Fruit fly (Drosophila melanogaster) whole organism, embryonic: ENCODE data around the gene CG46439.
A peak's percentile ranks its signal among the peaks of the same experiment; 100 is the strongest.

Experiments
- Asciz ChIP-seq: fragments of 200-800 bp; sonication (Bioruptor generic); optimal IDR thresholded peaks from 2 replicates; lab custom pipeline; 2017; ENCODE audit warnings: missing biosample characterization, mild to moderate bottlenecking, missing genetic modification characterization, missing genetic modification reagents
- CG10462 ChIP-seq: fragments of 200-800 bp; sonication (Bioruptor generic); optimal IDR thresholded peaks from 2 replicates; lab custom pipeline; 2016; ENCODE audit warnings: missing biosample characterization, missing genetic modification characterization
- CG11504 ChIP-seq: fragments of 200-800 bp; sonication (Bioruptor generic); optimal IDR thresholded peaks from 3 replicates; lab custom pipeline; 2019; ENCODE audit warnings: missing biosample characterization, mild to moderate bottlenecking, missing genetic modification characterization, moderate library complexity
- CG11560 ChIP-seq: fragments of 200-800 bp; sonication (Bioruptor generic); IDR thresholded peaks from 3 replicates; pipeline ENCODE4 v1.3.6; 2022; ENCODE audit warnings: missing biosample characterization, missing genetic modification characterization
- CG11695 ChIP-seq: fragments of 200-800 bp; sonication (Bioruptor generic); IDR thresholded peaks from 3 replicates; pipeline ENCODE4 v1.3.6; 2022; ENCODE audit warnings: missing biosample characterization, missing genetic modification characterization
- CG12219 ChIP-seq: fragments of 200-800 bp; sonication (Bioruptor generic); optimal IDR thresholded peaks from 3 replicates; lab custom pipeline; 2018; ENCODE audit warnings: missing biosample characterization, mild to moderate bottlenecking, missing genetic modification characterization
- CG12391 ChIP-seq: fragments of 200-800 bp; sonication (Bioruptor generic); optimal IDR thresholded peaks from 3 replicates; lab custom pipeline; 2018; ENCODE audit warnings: missing biosample characterization, mild to moderate bottlenecking, missing genetic modification characterization, moderate library complexity
- CG15479 ChIP-seq: fragments of 200-800 bp; sonication (Bioruptor generic); optimal IDR thresholded peaks from 3 replicates; lab custom pipeline; 2019; ENCODE audit warnings: missing biosample characterization, mild to moderate bottlenecking, missing genetic modification characterization, moderate library complexity
- CG18262 ChIP-seq: fragments of 200-800 bp; optimal IDR thresholded peaks from 3 replicates; lab custom pipeline; 2019; ENCODE audit warnings: missing biosample characterization, mild to moderate bottlenecking, missing genetic modification characterization, moderate library complexity
- CG2129 ChIP-seq: fragments of 200-800 bp; sonication (Bioruptor generic); IDR thresholded peaks from 2 replicates; pipeline ENCODE4 v1.3.6; 2022; ENCODE audit warnings: missing biosample characterization, missing genetic modification characterization; ENCODE audit not compliant: partially characterized antibody
- CG2199 ChIP-seq: fragments of 200-800 bp; sonication (Bioruptor generic); IDR thresholded peaks from 3 replicates; pipeline ENCODE4 v1.3.6; 2022; ENCODE audit warnings: missing biosample characterization, missing genetic modification characterization
- CG31224 ChIP-seq: fragments of 200-800 bp; sonication (Bioruptor generic); IDR thresholded peaks from 2 replicates; pipeline ENCODE4 v1.3.6; 2022; ENCODE audit warnings: missing biosample characterization, missing genetic modification characterization
- CG3407 ChIP-seq: fragments of 200-800 bp; sonication (Bioruptor generic); optimal IDR thresholded peaks from 2 replicates; lab custom pipeline; 2018; ENCODE audit warnings: missing biosample characterization, mild to moderate bottlenecking, missing genetic modification characterization
- CG4360 ChIP-seq: fragments of 200-800 bp; sonication (Bioruptor generic); IDR thresholded peaks from 2 replicates; pipeline ENCODE4 v1.3.6; 2022; ENCODE audit warnings: missing biosample characterization, missing genetic modification characterization
- CG7556 ChIP-seq: fragments of 200-800 bp; sonication (Bioruptor generic); optimal IDR thresholded peaks from 2 replicates; lab custom pipeline; 2017; ENCODE audit warnings: missing biosample characterization, mild to moderate bottlenecking, missing genetic modification characterization
- CG7987 ChIP-seq: fragments of 200-800 bp; sonication (Bioruptor generic); optimal IDR thresholded peaks from 2 replicates; lab custom pipeline; 2018; ENCODE audit warnings: missing biosample characterization, mild to moderate bottlenecking, missing genetic modification characterization, moderate library complexity
- CG8290 ChIP-seq, 3 experiments: fragments of 200-800 bp; sonication (Bioruptor generic); optimal IDR thresholded peaks; 2 replicates each; lab custom pipeline; 2016 to 2019; ENCODE audit warnings: missing biosample characterization in 3 of 3, missing genetic modification characterization in 3 of 3, mild to moderate bottlenecking in 2 of 3, moderate library complexity in 1 of 3
- Camta ChIP-seq: fragments of 200-800 bp; sonication (Bioruptor generic); optimal IDR thresholded peaks from 2 replicates; lab custom pipeline; 2016; ENCODE audit warnings: missing biosample characterization, missing genetic modification characterization
- Deaf1 ChIP-seq: fragments of 200-800 bp; optimal IDR thresholded peaks from 3 replicates; lab custom pipeline; 2019; ENCODE audit warnings: missing biosample characterization, mild to moderate bottlenecking, missing genetic modification characterization, moderate library complexity
- Drgx ChIP-seq: fragments of 200-800 bp; sonication (Bioruptor generic); IDR thresholded peaks from 2 replicates; pipeline ENCODE4 v1.3.6; 2022; ENCODE audit warnings: missing biosample characterization, missing genetic modification characterization
- E2f2 ChIP-seq: fragments of 200-800 bp; sonication (Bioruptor generic); IDR thresholded peaks from 2 replicates; pipeline ENCODE4 v1.3.6; 2022; ENCODE audit warnings: missing biosample characterization, missing genetic modification characterization
- Fer2 ChIP-seq: fragments of 200-800 bp; sonication (Bioruptor generic); optimal IDR thresholded peaks from 2 replicates; lab custom pipeline; 2018; ENCODE audit warnings: missing biosample characterization, mild to moderate bottlenecking, missing genetic modification characterization, moderate library complexity
- Hey ChIP-seq: fragments of 200-800 bp; sonication (Bioruptor generic); optimal IDR thresholded peaks from 3 replicates; lab custom pipeline; 2018; ENCODE audit warnings: missing biosample characterization, mild to moderate bottlenecking, missing genetic modification characterization
- MBD-R2 ChIP-seq: fragments of 200-800 bp; sonication (Bioruptor generic); IDR thresholded peaks from 2 replicates; pipeline ENCODE4 v1.3.6; 2022; ENCODE audit warnings: missing biosample characterization, missing genetic modification characterization
- NC2α ChIP-seq: fragments of 200-800 bp; sonication (Bioruptor generic); optimal IDR thresholded peaks from 2 replicates; lab custom pipeline; 2016; ENCODE audit warnings: missing biosample characterization, missing genetic modification characterization
- NC2β ChIP-seq: fragments of 200-800 bp; sonication (Bioruptor generic); optimal IDR thresholded peaks from 2 replicates; lab custom pipeline; 2016; ENCODE audit warnings: missing biosample characterization, missing genetic modification characterization
- NK7.1 ChIP-seq: fragments of 200-800 bp; sonication (Bioruptor generic); optimal IDR thresholded peaks from 3 replicates; lab custom pipeline; 2016; ENCODE audit warnings: missing biosample characterization, missing genetic modification characterization
- Oaz ChIP-seq: fragments of 200-800 bp; sonication (Bioruptor generic); IDR thresholded peaks from 2 replicates; pipeline ENCODE4 v1.3.6; 2022; ENCODE audit warnings: missing biosample characterization, missing genetic modification characterization
- Oli ChIP-seq: fragments of 200-800 bp; sonication (Bioruptor generic); optimal IDR thresholded peaks from 2 replicates; lab custom pipeline; 2018; ENCODE audit warnings: missing biosample characterization, mild to moderate bottlenecking, missing genetic modification characterization, moderate library complexity
- Side ChIP-seq: fragments of 200-800 bp; sonication (Bioruptor generic); optimal IDR thresholded peaks from 2 replicates; lab custom pipeline; 2016; ENCODE audit warnings: missing biosample characterization, missing genetic modification characterization
- Sry-β ChIP-seq: fragments of 200-800 bp; sonication (Bioruptor generic); optimal IDR thresholded peaks from 2 replicates; lab custom pipeline; 2018; ENCODE audit warnings: missing biosample characterization, mild to moderate bottlenecking, missing genetic modification characterization, moderate library complexity
- Sry-δ ChIP-seq: fragments of 200-800 bp; sonication (Bioruptor generic); optimal IDR thresholded peaks from 2 replicates; lab custom pipeline; 2016; ENCODE audit warnings: missing biosample characterization, missing genetic modification characterization
- Stat92E ChIP-seq, 3 experiments: fragments of >200 bp in 2 of 3; fragments of 200-800 bp in 1 of 3; sonication (Bioruptor generic) in 1 of 3; optimal IDR thresholded peaks; 2 replicates each; lab custom pipeline; 2017 to 2019; ENCODE audit warnings: missing biosample characterization in 3 of 3, missing genetic modification characterization in 3 of 3, mild to moderate bottlenecking in 1 of 3, moderate library complexity in 1 of 3
- abd-A ChIP-seq: fragments of 200-800 bp; sonication (Bioruptor generic); optimal IDR thresholded peaks from 3 replicates; lab custom pipeline; 2019; ENCODE audit warnings: missing biosample characterization, mild to moderate bottlenecking, missing genetic modification characterization, moderate library complexity
- ash1 ChIP-seq: fragments of 200-800 bp; sonication (Bioruptor generic); optimal IDR thresholded peaks from 2 replicates; lab custom pipeline; 2018; ENCODE audit warnings: missing biosample characterization, mild to moderate bottlenecking, missing genetic modification characterization
- bowl ChIP-seq: fragments of 200-800 bp; sonication (Bioruptor generic); IDR thresholded peaks from 2 replicates; pipeline ENCODE4 v1.3.6; 2022; ENCODE audit warnings: missing biosample characterization, missing genetic modification characterization
- chinmo ChIP-seq: fragments of 200-800 bp; sonication (Bioruptor generic); IDR thresholded peaks from 4 replicates; pipeline ENCODE4 v1.3.6; 2022; ENCODE audit warnings: missing biosample characterization, missing genetic modification characterization; ENCODE audit not compliant: partially characterized antibody
- crp ChIP-seq, 2 experiments: fragments of 200-800 bp; sonication (Bioruptor generic); optimal IDR thresholded peaks; 2 replicates in 1 of 2; 3 replicates in 1 of 2; lab custom pipeline; 2017; ENCODE audit warnings: missing biosample characterization in 2 of 2, missing genetic modification characterization in 2 of 2, mild to moderate bottlenecking in 1 of 2, moderate library complexity in 1 of 2
- grn ChIP-seq: fragments of 200-800 bp; sonication (Bioruptor generic); optimal IDR thresholded peaks from 3 replicates; lab custom pipeline; 2017; ENCODE audit warnings: missing biosample characterization, missing genetic modification characterization
- jumu ChIP-seq: fragments of 200-800 bp; sonication (Bioruptor generic); optimal IDR thresholded peaks from 3 replicates; lab custom pipeline; 2016; ENCODE audit warnings: missing biosample characterization, missing genetic modification characterization
- ken ChIP-seq: fragments of 200-800 bp; sonication (Bioruptor generic); IDR thresholded peaks from 3 replicates; pipeline ENCODE4 v1.3.6; 2022; ENCODE audit warnings: missing biosample characterization, missing genetic modification characterization
- row ChIP-seq: fragments of 200-800 bp; sonication (Bioruptor generic); IDR thresholded peaks from 3 replicates; pipeline ENCODE4 v1.3.6; 2022; ENCODE audit warnings: missing biosample characterization, missing genetic modification characterization
- run ChIP-seq: fragments of 200-800 bp; sonication (Bioruptor generic); optimal IDR thresholded peaks from 3 replicates; lab custom pipeline; 2018; ENCODE audit warnings: missing biosample characterization, mild to moderate bottlenecking, missing genetic modification characterization
- so ChIP-seq: fragments of 200-800 bp; sonication (Bioruptor generic); IDR thresholded peaks from 3 replicates; pipeline ENCODE4 v1.3.6; 2022; ENCODE audit warnings: missing biosample characterization, missing genetic modification characterization
- ssp ChIP-seq: fragments of 200-800 bp; sonication (Bioruptor generic); IDR thresholded peaks from 2 replicates; pipeline ENCODE4 v1.3.6; 2022; ENCODE audit warnings: missing biosample characterization, missing genetic modification characterization
- tio ChIP-seq: fragments of 200-800 bp; sonication (Bioruptor generic); optimal IDR thresholded peaks from 2 replicates; lab custom pipeline; 2017; ENCODE audit warnings: missing biosample characterization, missing genetic modification characterization, inconsistent platforms
- toy ChIP-seq: fragments of 200-800 bp; sonication (Bioruptor generic); IDR thresholded peaks from 2 replicates; pipeline ENCODE4 v1.3.6; 2022; ENCODE audit warnings: missing biosample characterization, missing genetic modification characterization
- twi ChIP-seq: fragments of 200-800 bp; optimal IDR thresholded peaks from 2 replicates; lab custom pipeline; 2019; ENCODE audit warnings: missing biosample characterization, mild to moderate bottlenecking, missing genetic modification characterization, moderate library complexity
- unc-4 ChIP-seq: fragments of 200-800 bp; sonication (Bioruptor generic); IDR thresholded peaks from 2 replicates; pipeline ENCODE4 v1.3.6; 2022; ENCODE audit warnings: missing biosample characterization, missing genetic modification characterization; ENCODE audit not compliant: partially characterized antibody
- vfl ChIP-seq: fragments of 200-800 bp; sonication (Bioruptor generic); optimal IDR thresholded peaks from 2 replicates; lab custom pipeline; 2016; ENCODE audit warnings: missing biosample characterization, missing genetic modification characterization
- z ChIP-seq: fragments of 200-800 bp; sonication (Bioruptor generic); IDR thresholded peaks from 3 replicates; pipeline ENCODE4 v1.3.6; 2022; ENCODE audit warnings: missing biosample characterization, missing genetic modification characterization

The CG46439 gene

dm6 chr3L:11064689-11065088 is 31.4 kb downstream of the CG46439 start, which contains the start of the genes CG32075, CG45101 and SuUR (continued):
- TF ChIP-seq CG2199 (GFP tag; lab: Robert Waterston, UW): peak; percentile 56; the same call in 1 of the 3 replicates
- TF ChIP-seq chinmo (GFP tag; lab: Robert Waterston, UW): no peak
- peak; percentile 85 for TF ChIP-seq CG11504 (tag; lab: Kevin White, UChicago)
- peak; percentile 82 for TF ChIP-seq Drgx
- peak; percentile 47; the same call in 1 of the 2 replicates for TF ChIP-seq CG4360 (GFP tag; lab: Robert Waterston, UW)
- TF ChIP-seq bowl (GFP tag; lab: Robert Waterston, UW): 0 out of 2 replicates have a peak, but pooled peaks have one; percentile 40
- peak; percentile 83 for TF ChIP-seq ssp (GFP tag; lab: Robert Waterston, UW)
- peak; percentile 70 for TF ChIP-seq NC2α
- TF ChIP-seq NK7.1 (GFP tag; lab: Kevin White, UChicago): peak; percentile 70
- peak; percentile 93 for TF ChIP-seq CG12391 (tag; lab: Kevin White, UChicago)
- peak; percentile 86 for TF ChIP-seq NC2β (GFP tag; lab: Kevin White, UChicago)
- TF ChIP-seq grn (GFP tag; lab: Kevin White, UChicago): peak; percentile 24
- no peak for TF ChIP-seq ash1 (GFP tag; lab: Kevin White, UChicago)
- peak; percentile 78; the same call in 2 of the 3 replicates for TF ChIP-seq so
- TF ChIP-seq CG11560: peak; percentile 61; the same call in 1 of the 3 replicates
- TF ChIP-seq Camta (GFP tag; lab: Kevin White, UChicago): peak; percentile 89
- TF ChIP-seq CG11695 (GFP tag; lab: Robert Waterston, UW): peak; percentile 78
- peak; percentile 81 for TF ChIP-seq CG18262 (tag; lab: Kevin White, UChicago)
- peak; percentile 79 for TF ChIP-seq CG8290 (GFP tag; optimal IDR thresholded peaks at IDR 0.05; lab: Kevin White, UChicago)
- peak; percentile 6 to 43 for TF ChIP-seq CG8290 (tag; optimal IDR thresholded peaks at IDR 0.05; lab: Kevin White, UChicago)
- no peak for TF ChIP-seq CG2129 (GFP tag; lab: Robert Waterston, UW)
- TF ChIP-seq Stat92E (GFP tag; optimal IDR thresholded peaks at IDR 0.05; lab: Kevin White, UChicago): peak in 1 of 3 experiments; percentile 76
- TF ChIP-seq ken (GFP tag; lab: Robert Waterston, UW): peak; percentile 89
- peak; percentile 57 for TF ChIP-seq CG12219 (GFP tag; lab: Kevin White, UChicago)
- no peak for TF ChIP-seq toy (GFP tag; lab: Robert Waterston, UW)
- no peak for TF ChIP-seq z (GFP tag; lab: Robert Waterston, UW)
- peak; percentile 65 for TF ChIP-seq CG7987 (GFP tag; lab: Kevin White, UChicago)
- peak; percentile 72 for TF ChIP-seq twi
- peak; percentile 86 for TF ChIP-seq vfl
- TF ChIP-seq Oli: peak; percentile 82

dm6 chr3L:11062441-11062840 is 33.6 kb downstream of the CG46439 start, which contains the start of gene CG32069:
Gene CG32069 (minus strand): TSS chr3L:11062614.
- no peak for TF ChIP-seq run (tag; lab: Kevin White, UChicago)
- TF ChIP-seq jumu (GFP tag; lab: Kevin White, UChicago): no peak
- no peak for TF ChIP-seq Asciz (GFP tag; lab: Kevin White, UChicago)
- peak; percentile 81 for TF ChIP-seq Sry-β
- no peak for TF ChIP-seq Hey (tag; lab: Kevin White, UChicago)
- no peak for TF ChIP-seq Fer2 (tag; lab: Kevin White, UChicago)
- no peak for TF ChIP-seq CG7556 (GFP tag; lab: Kevin White, UChicago)
- TF ChIP-seq MBD-R2 (GFP tag; lab: Robert Waterston, UW): peak; percentile 73
- TF ChIP-seq Deaf1 (tag; lab: Kevin White, UChicago): no peak
- TF ChIP-seq crp (GFP tag; optimal IDR thresholded peaks at IDR 0.05; lab: Kevin White, UChicago): peak in 1 of 2 experiments; percentile 86
- no peak for TF ChIP-seq abd-A (tag; lab: Kevin White, UChicago)
- no peak for TF ChIP-seq Side (GFP tag; lab: Kevin White, UChicago)
- TF ChIP-seq CG3407 (GFP tag; lab: Kevin White, UChicago): no peak
- TF ChIP-seq CG31224 (GFP tag; lab: Robert Waterston, UW): no peak
- no peak for TF ChIP-seq Oaz (GFP tag; lab: Robert Waterston, UW)
- no peak for TF ChIP-seq unc-4 (GFP tag; lab: Robert Waterston, UW)
- TF ChIP-seq CG15479 (GFP tag; lab: Kevin White, UChicago): no peak
- no peak for TF ChIP-seq tio (GFP tag; lab: Kevin White, UChicago)
- TF ChIP-seq row (GFP tag; lab: Robert Waterston, UW): peak; percentile 39; the same call in 1 of the 3 replicates
- TF ChIP-seq Sry-δ (GFP tag; lab: Kevin White, UChicago): no peak
- no peak for TF ChIP-seq CG12391 (tag; lab: Kevin White, UChicago)
- peak; percentile 88 for TF ChIP-seq E2f2
- no peak for TF ChIP-seq CG10462 (GFP tag; lab: Kevin White, UChicago)
